Comparison of ENCODE assay signal across 2 worm cellular contexts in the genomic region with DNA sequence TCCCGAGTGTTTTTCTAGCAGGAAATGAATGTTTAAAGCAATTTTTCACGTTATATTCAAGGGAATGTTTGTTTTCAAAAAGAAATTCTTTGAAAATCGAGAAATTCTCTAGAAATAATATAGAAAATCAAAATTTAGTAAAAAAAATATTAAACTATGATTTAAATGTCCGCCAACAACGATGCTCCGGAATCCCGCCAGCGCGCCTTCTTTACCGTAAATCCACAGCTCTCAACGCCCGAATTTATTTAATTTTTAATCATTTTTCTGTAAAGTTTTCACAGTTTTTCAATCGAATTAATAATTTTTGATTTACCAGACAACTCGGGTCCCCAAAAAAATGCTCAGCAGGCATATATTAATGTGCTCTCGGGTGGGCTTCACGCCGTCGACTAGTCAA.
TF ChIP-seq lines count a peak whose summit lies in the region.

A gene (minus strand): TSS at position 12 of the 400 bp plus-strand sequence.
A gene (plus strand): TSS at position 320 of the 400 bp plus-strand sequence.

TF ChIP-seq in whole organism, L1 larva, 84 proteins besides CTCF, POLR2A, EP300 and RAD21 (continued from another document and continues in another):
- no peak for TF ChIP-seq Y116A8C.19 (tag; optimal IDR thresholded peaks at IDR 0.05; lab: Kevin White, UChicago; ENCODE audit: borderline replicate concordance)
- peak; percentile 80 for TF ChIP-seq nhr-90 (tag; optimal IDR thresholded peaks at IDR 0.05; lab: Kevin White, UChicago; ENCODE audit: poor library complexity)
- TF ChIP-seq nhr-20 (tag; optimal IDR thresholded peaks at IDR 0.05; lab: Kevin White, UChicago): peak; percentile 69
- peak; percentile 91 to 94 for TF ChIP-seq lin-35 (GFP tag; optimal IDR thresholded peaks at IDR 0.05; lab: Kevin White, UChicago)
- no peak for TF ChIP-seq aha-1 (tag; optimal IDR thresholded peaks at IDR 0.05; lab: Kevin White, UChicago)
- TF ChIP-seq sox-4 (tag; optimal IDR thresholded peaks at IDR 0.05; lab: Kevin White, UChicago): peak; percentile 60
- no peak for TF ChIP-seq hlh-4 (tag; optimal IDR thresholded peaks at IDR 0.05; lab: Kevin White, UChicago)
- peak; percentile 67 to 78 for TF ChIP-seq lsy-2 (tag; optimal IDR thresholded peaks at IDR 0.05; lab: Kevin White, UChicago)
- peak; percentile 86 for TF ChIP-seq nhr-47 (tag; optimal IDR thresholded peaks at IDR 0.05; lab: Kevin White, UChicago)
- peak; percentile 84 for TF ChIP-seq nhr-19 (GFP tag; conservative IDR thresholded peaks at IDR 0.05; lab: Robert Waterston, UW)
- TF ChIP-seq nhr-85 (tag; lab: Kevin White, UChicago): peak; percentile 80
- TF ChIP-seq nhr-76 (tag; optimal IDR thresholded peaks at IDR 0.05; lab: Kevin White, UChicago): no peak
- TF ChIP-seq irx-1 (tag; optimal IDR thresholded peaks at IDR 0.05; lab: Kevin White, UChicago): peak; percentile 56
- no peak for TF ChIP-seq sptf-1 (tag; optimal IDR thresholded peaks at IDR 0.05; lab: Kevin White, UChicago)
- no peak for TF ChIP-seq hpl-2 (GFP tag; optimal IDR thresholded peaks at IDR 0.05; lab: Kevin White, UChicago)
- peak; percentile 55 for TF ChIP-seq snpc-4 (tag; optimal IDR thresholded peaks at IDR 0.05; lab: Kevin White, UChicago)
- peak; percentile 65 for TF ChIP-seq C16A3.4 (tag; optimal IDR thresholded peaks at IDR 0.05; lab: Kevin White, UChicago)
- peak; percentile 70 for TF ChIP-seq xbp-1 (tag; optimal IDR thresholded peaks at IDR 0.05; lab: Kevin White, UChicago)
- peak; percentile 71 for TF ChIP-seq skn-1 (tag; optimal IDR thresholded peaks at IDR 0.05; lab: Kevin White, UChicago)
- peak; percentile 11 for TF ChIP-seq ceh-8 (GFP tag; optimal IDR thresholded peaks at IDR 0.05; lab: Kevin White, UChicago)
- TF ChIP-seq fkh-8 (tag; optimal IDR thresholded peaks at IDR 0.05; lab: Kevin White, UChicago): peak; percentile 12
- no peak for TF ChIP-seq nhr-84 (tag; optimal IDR thresholded peaks at IDR 0.05; lab: Kevin White, UChicago)
- no peak for TF ChIP-seq mab-9 (GFP tag; IDR thresholded peaks at IDR 0.05; lab: Robert Waterston, UW)
- no peak for TF ChIP-seq alr-1 (tag; optimal IDR thresholded peaks at IDR 0.05; lab: Kevin White, UChicago; ENCODE audit: borderline replicate concordance)
- peak in 1 of 2 experiments; percentile 38 for TF ChIP-seq ztf-11 (tag; optimal IDR thresholded peaks at IDR 0.05; lab: Kevin White, UChicago)
- no peak for TF ChIP-seq unc-62 (GFP tag; optimal IDR thresholded peaks at IDR 0.05; lab: Kevin White, UChicago)
- TF ChIP-seq unc-30 (tag; optimal IDR thresholded peaks at IDR 0.05; lab: Kevin White, UChicago): no peak
- peak; percentile 12 for TF ChIP-seq jun-1 (tag; optimal IDR thresholded peaks at IDR 0.05; lab: Kevin White, UChicago)
- no peak for TF ChIP-seq efl-3 (GFP tag; optimal IDR thresholded peaks at IDR 0.05; lab: Kevin White, UChicago)
- TF ChIP-seq vab-15 (tag; optimal IDR thresholded peaks at IDR 0.05; lab: Kevin White, UChicago): no peak
- TF ChIP-seq unc-130 (tag; optimal IDR thresholded peaks at IDR 0.05; lab: Kevin White, UChicago): peak; percentile 36
- TF ChIP-seq lir-3 (tag; optimal IDR thresholded peaks at IDR 0.05; lab: Kevin White, UChicago; ENCODE audit: poor library complexity): no peak
- TF ChIP-seq ets-5 (GFP tag; IDR thresholded peaks at IDR 0.05; lab: Robert Waterston, UW): no peak
- TF ChIP-seq ceh-82 (tag; optimal IDR thresholded peaks at IDR 0.05; lab: Kevin White, UChicago): peak; percentile 58 to 68 (median 66)
- no peak for TF ChIP-seq unc-98 (GFP tag; IDR thresholded peaks at IDR 0.05; lab: Robert Waterston, UW)
- TF ChIP-seq tlp-1 (tag; optimal IDR thresholded peaks at IDR 0.05; lab: Kevin White, UChicago): no peak
- no peak for TF ChIP-seq F16B12.6 (tag; optimal IDR thresholded peaks at IDR 0.05; lab: Kevin White, UChicago)
- no peak for TF ChIP-seq nhr-11 (tag; optimal IDR thresholded peaks at IDR 0.05; lab: Kevin White, UChicago)
- no peak for TF ChIP-seq mdl-1 (tag; optimal IDR thresholded peaks at IDR 0.05; lab: Kevin White, UChicago)
- no peak for TF ChIP-seq elt-2 (tag; optimal IDR thresholded peaks at IDR 0.05; lab: Kevin White, UChicago)
- peak; percentile 20 for TF ChIP-seq aly-2 (tag; optimal IDR thresholded peaks at IDR 0.05; lab: Kevin White, UChicago)
- TF ChIP-seq lin-14 (GFP tag; optimal IDR thresholded peaks at IDR 0.05; lab: Kevin White, UChicago): no peak
- TF ChIP-seq unc-86 (tag; optimal IDR thresholded peaks at IDR 0.05; lab: Kevin White, UChicago): peak; percentile 62
- peak; percentile 40 for TF ChIP-seq zip-4 (GFP tag; optimal IDR thresholded peaks at IDR 0.05; lab: Kevin White, UChicago)
- peak; percentile 85 for TF ChIP-seq tbx-2 (tag; optimal IDR thresholded peaks at IDR 0.05; lab: Kevin White, UChicago)
- TF ChIP-seq fos-1 (tag; optimal IDR thresholded peaks at IDR 0.05; lab: Kevin White, UChicago): no peak
- TF ChIP-seq hlh-17 (GFP tag; optimal IDR thresholded peaks at IDR 0.05; lab: Kevin White, UChicago; ENCODE audit: borderline replicate concordance): no peak
- TF ChIP-seq lin-13 (GFP tag; optimal IDR thresholded peaks at IDR 0.05; lab: Kevin White, UChicago): peak; percentile 53
- TF ChIP-seq isw-1 (GFP tag; IDR thresholded peaks at IDR 0.05; lab: Robert Waterston, UW): peak; percentile 79
- TF ChIP-seq swsn-7 (tag; optimal IDR thresholded peaks at IDR 0.05; lab: Kevin White, UChicago): peak; percentile 73
- no peak for TF ChIP-seq rnt-1 (tag; optimal IDR thresholded peaks at IDR 0.05; lab: Kevin White, UChicago)
- no peak for TF ChIP-seq fkh-4 (tag; optimal IDR thresholded peaks at IDR 0.05; lab: Kevin White, UChicago; ENCODE audit: borderline replicate concordance)
- TF ChIP-seq nhr-237 (tag; optimal IDR thresholded peaks at IDR 0.05; lab: Kevin White, UChicago): no peak
- TF ChIP-seq nhr-77 (tag; optimal IDR thresholded peaks at IDR 0.05; lab: Kevin White, UChicago): no peak
- TF ChIP-seq lin-15B (tag; optimal IDR thresholded peaks at IDR 0.05; lab: Kevin White, UChicago): peak; percentile 38
- peak in 1 of 6 experiments; percentile 54 for TF ChIP-seq elt-3 (tag; optimal IDR thresholded peaks at IDR 0.05; lab: Kevin White, UChicago)
- TF ChIP-seq ztf-4 (tag; optimal IDR thresholded peaks at IDR 0.05; lab: Kevin White, UChicago): no peak
- peak; percentile 88 to 95 (median 93) for TF ChIP-seq dpl-1 (GFP tag; optimal IDR thresholded peaks at IDR 0.05; lab: Kevin White, UChicago)
- TF ChIP-seq grh-1 (GFP tag; IDR thresholded peaks at IDR 0.05; lab: Robert Waterston, UW): peak; percentile 81
- no peak for TF ChIP-seq nhr-12 (tag; optimal IDR thresholded peaks at IDR 0.05; lab: Kevin White, UChicago)
- TF ChIP-seq pax-3 (tag; optimal IDR thresholded peaks at IDR 0.05; lab: Kevin White, UChicago): no peak
- TF ChIP-seq nhr-28 (tag; optimal IDR thresholded peaks at IDR 0.05; lab: Kevin White, UChicago): no peak
- TF ChIP-seq fkh-10 (GFP tag; optimal IDR thresholded peaks at IDR 0.05; lab: Kevin White, UChicago): no peak
- TF ChIP-seq lin-39 (tag; optimal IDR thresholded peaks at IDR 0.05; lab: Kevin White, UChicago): peak; percentile 60

TF ChIP-seq in whole organism, L3 larva, 47 proteins besides CTCF, POLR2A, EP300 and RAD21 (continued from another document):
- no peak for TF ChIP-seq eor-1 (tag; optimal IDR thresholded peaks at IDR 0.05; lab: Kevin White, UChicago)
- no peak for TF ChIP-seq egl-27 (tag; optimal IDR thresholded peaks at IDR 0.05; lab: Kevin White, UChicago)
- TF ChIP-seq mdl-1 (tag; optimal IDR thresholded peaks at IDR 0.05; lab: Kevin White, UChicago): no peak
- TF ChIP-seq snpc-4 (tag; optimal IDR thresholded peaks at IDR 0.05; lab: Kevin White, UChicago): no peak
- no peak for TF ChIP-seq ztf-4 (tag; optimal IDR thresholded peaks at IDR 0.05; lab: Kevin White, UChicago)
- TF ChIP-seq ceh-16 (tag; optimal IDR thresholded peaks at IDR 0.05; lab: Kevin White, UChicago): no peak
- peak; percentile 13 for TF ChIP-seq elt-2 (tag; optimal IDR thresholded peaks at IDR 0.05; lab: Kevin White, UChicago)
- no peak for TF ChIP-seq fkh-10 (GFP tag; optimal IDR thresholded peaks at IDR 0.05; lab: Kevin White, UChicago)
- TF ChIP-seq nhr-67 (tag; optimal IDR thresholded peaks at IDR 0.05; lab: Kevin White, UChicago): no peak
- TF ChIP-seq nhr-76 (tag; optimal IDR thresholded peaks at IDR 0.05; lab: Kevin White, UChicago): no peak
- TF ChIP-seq ceh-9 (tag; optimal IDR thresholded peaks at IDR 0.05; lab: Kevin White, UChicago): no peak
- TF ChIP-seq aly-2 (tag; optimal IDR thresholded peaks at IDR 0.05; lab: Kevin White, UChicago): no peak
- peak; percentile 98 for TF ChIP-seq R02D3.7 (tag; optimal IDR thresholded peaks at IDR 0.05; lab: Kevin White, UChicago)
- no peak for TF ChIP-seq nhr-237 (tag; optimal IDR thresholded peaks at IDR 0.05; lab: Kevin White, UChicago)
- TF ChIP-seq pha-4 (tag; optimal IDR thresholded peaks at IDR 0.05; lab: Kevin White, UChicago): peak; percentile 62
- no peak for TF ChIP-seq nhr-28 (tag; optimal IDR thresholded peaks at IDR 0.05; lab: Kevin White, UChicago)
- peak; percentile 70 for TF ChIP-seq lin-15B (tag; optimal IDR thresholded peaks at IDR 0.05; lab: Kevin White, UChicago)
- peak; percentile 69 for TF ChIP-seq nfya-1 (tag; optimal IDR thresholded peaks at IDR 0.05; lab: Kevin White, UChicago; ENCODE audit: insufficient read depth)
- TF ChIP-seq ZK546.5 (tag; optimal IDR thresholded peaks at IDR 0.05; lab: Kevin White, UChicago): no peak
- no peak for TF ChIP-seq elt-1 (tag; optimal IDR thresholded peaks at IDR 0.05; lab: Kevin White, UChicago)
- TF ChIP-seq nhr-25 (tag; optimal IDR thresholded peaks at IDR 0.05; lab: Kevin White, UChicago): no peak
- TF ChIP-seq jun-1 (tag; optimal IDR thresholded peaks at IDR 0.05; lab: Kevin White, UChicago): no peak
- no peak for TF ChIP-seq fkh-2 (tag; optimal IDR thresholded peaks at IDR 0.05; lab: Kevin White, UChicago)
- TF ChIP-seq nhr-77 (tag; optimal IDR thresholded peaks at IDR 0.05; lab: Kevin White, UChicago): no peak
- no peak for TF ChIP-seq ztf-11 (tag; optimal IDR thresholded peaks at IDR 0.05; lab: Kevin White, UChicago)
- no peak for TF ChIP-seq tbx-2 (tag; optimal IDR thresholded peaks at IDR 0.05; lab: Kevin White, UChicago)
- TF ChIP-seq unc-62 (GFP tag; optimal IDR thresholded peaks at IDR 0.05; lab: Kevin White, UChicago): no peak
- TF ChIP-seq nhr-43 (tag; optimal IDR thresholded peaks at IDR 0.05; lab: Kevin White, UChicago; ENCODE audit: poor library complexity, severe bottlenecking): no peak
